Worm (Caenorhabditis elegans) whole organism, late embryonic: ENCODE measurements around the gene ZK596.3.

Experiments
- Y22D7AL.16 ChIP-seq: sonication (generic microtip); optimal IDR thresholded peaks from 2 replicates; lab custom pipeline; 2016; ENCODE audit warnings: missing genetic modification characterization, missing compliant biosample characterization
- ama-1 ChIP-seq: fragments of 150-350 bp; optimal IDR thresholded peaks from 2 replicates; lab custom pipeline; 2014
- ceh-34 ChIP-seq: sonication (generic microtip); optimal IDR thresholded peaks from 2 replicates; lab custom pipeline; 2016; ENCODE audit warnings: mild to moderate bottlenecking, missing genetic modification characterization, missing compliant biosample characterization
- ceh-45 ChIP-seq: fragments of 200-800 bp; sonication (Bioruptor generic); IDR thresholded peaks from 2 replicates; pipeline ENCODE4 v1.3.6; 2022; ENCODE audit warnings: missing genetic modification reagents, missing genetic modification characterization, missing compliant biosample characterization
- ceh-48 ChIP-seq: sonication (generic microtip); optimal IDR thresholded peaks from 2 replicates; lab custom pipeline; 2016; ENCODE audit warnings: missing genetic modification characterization, inconsistent platforms, missing compliant biosample characterization
- ceh-9 ChIP-seq: sonication (generic microtip); optimal IDR thresholded peaks from 2 replicates; lab custom pipeline; 2016; ENCODE audit warnings: mild to moderate bottlenecking, missing genetic modification characterization, inconsistent platforms, missing compliant biosample characterization
- dmd-4 ChIP-seq: sonication (generic microtip); optimal IDR thresholded peaks from 2 replicates; lab custom pipeline; 2016; ENCODE audit warnings: borderline replicate concordance, missing genetic modification characterization, missing compliant biosample characterization
- ets-4 ChIP-seq: sonication (generic microtip); optimal IDR thresholded peaks from 2 replicates; lab custom pipeline; 2016; ENCODE audit warnings: missing genetic modification characterization, missing compliant biosample characterization
- fkh-10 ChIP-seq: fragments of 150-350 bp; optimal IDR thresholded peaks from 2 replicates; lab custom pipeline; 2014; ENCODE audit warnings: missing biosample characterization, missing genetic modification reagents, missing genetic modification characterization
- madf-2 ChIP-seq: sonication (generic microtip); optimal IDR thresholded peaks from 2 replicates; lab custom pipeline; 2017; ENCODE audit warnings: missing genetic modification characterization, missing compliant biosample characterization
- nhr-11 ChIP-seq: fragments of 150-350 bp; optimal IDR thresholded peaks from 2 replicates; lab custom pipeline; 2014; ENCODE audit warnings: missing biosample characterization, missing genetic modification characterization

DNA sequence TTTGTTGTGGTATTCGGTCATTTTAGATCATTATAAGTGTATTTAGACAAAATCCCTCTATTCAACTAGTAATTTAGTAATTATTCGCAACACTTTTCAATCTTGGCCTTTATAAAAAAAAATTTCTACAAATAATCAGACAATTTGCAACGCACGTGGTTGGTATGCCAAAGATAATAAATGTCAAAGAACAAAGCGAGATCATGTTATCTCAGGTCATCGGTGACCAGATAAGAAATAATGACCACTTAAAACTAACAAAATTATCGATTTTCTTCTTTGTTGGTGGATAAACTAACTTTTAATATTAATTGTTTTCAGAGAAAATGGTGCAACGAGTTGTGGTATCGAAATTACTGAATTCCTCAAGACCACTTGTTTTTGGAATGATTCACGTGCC, 23.0 kb downstream of the ZK596.3 start, which contains the start of gene F13E9.13:
- TF ChIP-seq ets-4 (tag; lab: Kevin White, UChicago) (no peak), Y22D7AL.16 (tag; lab: Kevin White, UChicago) (no peak), ceh-45 (GFP tag; lab: Robert Waterston, UW) (no peak), nhr-11 (no peak), dmd-4 (tag; lab: Kevin White, UChicago) (no peak), ceh-9 (tag; lab: Kevin White, UChicago) (no peak), madf-2 (tag; lab: Kevin White, UChicago) (no peak), ceh-48 (tag; lab: Kevin White, UChicago) (no peak), ceh-34 (tag; lab: Kevin White, UChicago) (no peak), ama-1 (lab: Kevin White, UChicago) (no peak), fkh-10 (GFP tag; lab: Kevin White, UChicago) (no peak)
